Worm (Caenorhabditis elegans): ENCODE data around the gene phat-5.

phat-5 gene

ce11 chrV:4134728-4135127, 12.4 kb upstream of the phat-5 start, which contains the start of gene lgc-1:
TSS of gene lgc-1 (plus strand) at chrV:4135028.
- no peak for TF ChIP-seq unc-55 (GFP tag; optimal IDR thresholded peaks at IDR 0.05)
- TF ChIP-seq syd-9 (tag; optimal IDR thresholded peaks at IDR 0.05), result no peak
- no peak for TF ChIP-seq gmeb-2 (tag; optimal IDR thresholded peaks at IDR 0.05)
- TF ChIP-seq ama-1 (optimal IDR thresholded peaks at IDR 0.05), result no peak
- TF ChIP-seq eyg-1 (tag; optimal IDR thresholded peaks at IDR 0.05), result no peak
- TF ChIP-seq hlh-30 (tag; optimal IDR thresholded peaks at IDR 0.05; ENCODE audit: insufficient read depth), result no peak
- no peak for TF ChIP-seq ceh-31 (tag; optimal IDR thresholded peaks at IDR 0.05)
- no peak for TF ChIP-seq ceh-24 (tag; optimal IDR thresholded peaks at IDR 0.05)
- TF ChIP-seq ceh-45 (GFP tag; IDR thresholded peaks at IDR 0.05), result no peak
- no peak for TF ChIP-seq ceh-2 (tag; optimal IDR thresholded peaks at IDR 0.05)
- no peak for TF ChIP-seq madf-2 (tag; optimal IDR thresholded peaks at IDR 0.05)
- TF ChIP-seq fkh-6 (tag; optimal IDR thresholded peaks at IDR 0.05), result no peak
- no peak for TF ChIP-seq nhr-11 (tag; optimal IDR thresholded peaks at IDR 0.05)
- TF ChIP-seq dve-1 (tag; optimal IDR thresholded peaks at IDR 0.05), result no peak
- TF ChIP-seq che-1 (tag; optimal IDR thresholded peaks at IDR 0.05), result no peak
- no peak for TF ChIP-seq dmd-4 (tag; optimal IDR thresholded peaks at IDR 0.05; ENCODE audit: borderline replicate concordance)
- TF ChIP-seq Y22D7AL.16 (tag; optimal IDR thresholded peaks at IDR 0.05), result no peak
- TF ChIP-seq ceh-22 (tag; optimal IDR thresholded peaks at IDR 0.05), result no peak

- TF ChIP-seq dve-1 (tag; optimal IDR thresholded peaks at IDR 0.05), result peak; percentile 19
- no peak for TF ChIP-seq dmd-4 (tag; optimal IDR thresholded peaks at IDR 0.05; ENCODE audit: borderline replicate concordance)
- TF ChIP-seq ztf-16 (tag; optimal IDR thresholded peaks at IDR 0.05), result no peak
Observed at ce11 chrV:4131471-4131939, 9.2 kb upstream of the phat-5 start, which contains the start of gene nhr-57. TSS of gene nhr-57 (plus strand) at chrV:4131889.

ce11 chrV:4129604-4130003, 7.3 kb upstream of the phat-5 start, which contains the start of gene phat-4:
TSS of gene phat-4 (plus strand) at chrV:4129904.
- TF ChIP-seq ceh-9 (tag; optimal IDR thresholded peaks at IDR 0.05) (no peak), ahr-1 (tag; optimal IDR thresholded peaks at IDR 0.05) (no peak), sdc-2 (tag; optimal IDR thresholded peaks at IDR 0.05) (no peak), ceh-2 (tag; optimal IDR thresholded peaks at IDR 0.05) (no peak), tbx-7 (tag; optimal IDR thresholded peaks at IDR 0.05) (no peak), sox-2 (GFP tag; IDR thresholded peaks at IDR 0.05) (no peak), pqm-1 (tag; optimal IDR thresholded peaks at IDR 0.05) (no peak), C08G9.2 (tag; optimal IDR thresholded peaks at IDR 0.05) (no peak), ceh-45 (GFP tag; IDR thresholded peaks at IDR 0.05) (no peak), ceh-30 (tag; optimal IDR thresholded peaks at IDR 0.05) (no peak)

ce11 chrV:4127435-4127834, 5.1 kb upstream of the phat-5 start, which contains the start of gene T05B4.13:
TSS of gene T05B4.13 (minus strand) at chrV:4127535.
- no peak for TF ChIP-seq elt-4 (tag; optimal IDR thresholded peaks at IDR 0.05)
- TF ChIP-seq mec-3 (tag; optimal IDR thresholded peaks at IDR 0.05; ENCODE audit: borderline replicate concordance), result no peak
- no peak for TF ChIP-seq ets-4 (tag; optimal IDR thresholded peaks at IDR 0.05)
- TF ChIP-seq ceh-45 (GFP tag; IDR thresholded peaks at IDR 0.05), result no peak
- TF ChIP-seq ceh-19 (GFP tag; optimal IDR thresholded peaks at IDR 0.05), result no peak

ce11 chrV:4125552-4126084, 3.3 kb upstream of the phat-5 start, which contains the start of gene T05B4.12:
TSS of gene T05B4.12 (minus strand) at chrV:4126034.
- TF ChIP-seq ceh-9 (tag; optimal IDR thresholded peaks at IDR 0.05), result no peak
- no peak for TF ChIP-seq elt-4 (tag; optimal IDR thresholded peaks at IDR 0.05)
- TF ChIP-seq nfya-1 (tag; optimal IDR thresholded peaks at IDR 0.05), result no peak
- no peak for TF ChIP-seq sox-2 (GFP tag; IDR thresholded peaks at IDR 0.05)

ce11 chrV:4120629-4121028, 1.7 kb downstream of the phat-5 start, which contains the start of gene T05B4.10:
TSS of gene T05B4.10 (minus strand) at chrV:4120729.
- TF ChIP-seq elt-2 (tag; optimal IDR thresholded peaks at IDR 0.05), result no peak
- no peak for TF ChIP-seq elt-4 (tag; optimal IDR thresholded peaks at IDR 0.05)
- no peak for TF ChIP-seq unc-86 (tag; optimal IDR thresholded peaks at IDR 0.05)
- no peak for TF ChIP-seq F13H6.1 (tag; optimal IDR thresholded peaks at IDR 0.05)
- TF ChIP-seq tbx-7 (tag; optimal IDR thresholded peaks at IDR 0.05), result no peak
- TF ChIP-seq fkh-10 (GFP tag; optimal IDR thresholded peaks at IDR 0.05), result no peak
- TF ChIP-seq tbx-2 (tag; optimal IDR thresholded peaks at IDR 0.05), result no peak
- no peak for TF ChIP-seq mec-3 (tag; optimal IDR thresholded peaks at IDR 0.05; ENCODE audit: borderline replicate concordance)
- no peak for TF ChIP-seq K02D7.2 (tag; optimal IDR thresholded peaks at IDR 0.05)
- no peak for TF ChIP-seq ets-4 (tag; optimal IDR thresholded peaks at IDR 0.05)
- TF ChIP-seq unc-42 (tag; optimal IDR thresholded peaks at IDR 0.05), result no peak
- no peak for TF ChIP-seq ceh-30 (tag; optimal IDR thresholded peaks at IDR 0.05)
- TF ChIP-seq ref-2 (tag; optimal IDR thresholded peaks at IDR 0.05), result no peak
- TF ChIP-seq dmd-4 (tag; optimal IDR thresholded peaks at IDR 0.05; ENCODE audit: borderline replicate concordance), result no peak
- no peak for TF ChIP-seq fax-1 (tag; optimal IDR thresholded peaks at IDR 0.05)
- TF ChIP-seq hlh-8 (tag; optimal IDR thresholded peaks at IDR 0.05), result no peak
- TF ChIP-seq rnt-1 (tag; optimal IDR thresholded peaks at IDR 0.05), result no peak
- TF ChIP-seq pqm-1 (tag; optimal IDR thresholded peaks at IDR 0.05), result no peak

Data from whole organism, late embryonic.